Worm (Caenorhabditis elegans) whole organism, early embryonic: ENCODE results near the gene delm-1.

Source experiments
- F13C5.2 ChIP-seq: sonication (generic microtip); optimal IDR thresholded peaks from 2 replicates; lab custom pipeline; 2017; ENCODE audit warnings: mild to moderate bottlenecking, missing genetic modification characterization, inconsistent platforms, missing compliant biosample characterization
- aly-1 ChIP-seq: sonication (generic microtip); optimal IDR thresholded peaks from 2 replicates; lab custom pipeline; 2016; ENCODE audit warnings: missing genetic modification characterization, missing compliant biosample characterization
- ama-1 ChIP-seq: fragments of 150-350 bp; optimal IDR thresholded peaks from 2 replicates; lab custom pipeline; 2014
- ceh-13 ChIP-seq: fragments of 200-800 bp; sonication (Bioruptor generic); optimal IDR thresholded peaks from 2 replicates; lab custom pipeline; 2018; ENCODE audit warnings: mild to moderate bottlenecking, missing genetic modification characterization, missing compliant biosample characterization
- ceh-36 ChIP-seq: sonication (generic microtip); optimal IDR thresholded peaks from 2 replicates; lab custom pipeline; 2016; ENCODE audit warnings: missing genetic modification characterization, inconsistent platforms, missing compliant biosample characterization
- ets-7 ChIP-seq: sonication (generic microtip); optimal IDR thresholded peaks from 2 replicates; lab custom pipeline; 2016; ENCODE audit warnings: missing genotype, missing genetic modification characterization, missing compliant biosample characterization
- hmg-4 ChIP-seq: fragments of 200-800 bp; sonication (Bioruptor generic); optimal IDR thresholded peaks from 2 replicates; lab custom pipeline; 2018; ENCODE audit warnings: mild to moderate bottlenecking, missing genetic modification characterization, missing compliant biosample characterization
- hnd-1 ChIP-seq: sonication (generic microtip); optimal IDR thresholded peaks from 2 replicates; lab custom pipeline; 2016; ENCODE audit warnings: missing genetic modification characterization, missing compliant biosample characterization
- pes-1 ChIP-seq: fragments of 200-800 bp; sonication (Bioruptor generic); IDR thresholded peaks from 2 replicates; pipeline ENCODE4 v1.3.6; 2022; ENCODE audit warnings: missing genetic modification reagents, missing genetic modification characterization, missing compliant biosample characterization
- scrt-1 ChIP-seq: fragments of 200-800 bp; sonication (Bioruptor generic); IDR thresholded peaks from 2 replicates; pipeline ENCODE4 v1.3.6; 2022; ENCODE audit warnings: missing genetic modification characterization, missing compliant biosample characterization
- sea-1 ChIP-seq: fragments of 200-800 bp; sonication (Bioruptor generic); conservative IDR thresholded peaks from 2 replicates; pipeline ENCODE4 v1.3.6; 2022; ENCODE audit warnings: missing genetic modification characterization, missing compliant biosample characterization
- tbx-11 ChIP-seq: fragments of 200-800 bp; sonication (Bioruptor generic); IDR thresholded peaks from 2 replicates; pipeline ENCODE4 v1.3.6; 2022; ENCODE audit warnings: missing genetic modification characterization, missing compliant biosample characterization
- tbx-37 ChIP-seq: fragments of 200-800 bp; sonication (Bioruptor generic); conservative IDR thresholded peaks from 2 replicates; pipeline ENCODE4 v1.3.6; 2022; ENCODE audit warnings: missing genetic modification reagents, missing genetic modification characterization, missing compliant biosample characterization
- tra-4 ChIP-seq: sonication (generic microtip); optimal IDR thresholded peaks from 2 replicates; lab custom pipeline; 2017; ENCODE audit warnings: missing genetic modification characterization, missing compliant biosample characterization

DNA sequence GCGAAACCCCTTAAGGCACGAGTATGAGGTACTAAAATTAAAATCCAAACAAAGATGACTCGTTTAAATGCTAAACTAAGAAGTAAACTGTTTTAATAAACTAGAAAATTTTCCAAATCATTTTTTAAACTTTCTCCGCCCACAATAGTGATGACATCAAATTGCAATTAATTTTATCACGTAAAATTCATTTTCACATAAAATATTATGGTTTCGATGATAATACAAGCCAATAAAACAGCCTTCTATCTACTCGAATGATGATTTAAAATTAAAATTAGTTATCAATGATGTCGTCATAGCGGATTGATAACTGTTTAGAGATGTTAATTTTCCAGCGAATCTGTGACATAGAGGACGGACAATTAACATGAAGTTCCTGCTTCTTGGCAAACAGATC, 30.4 kb upstream of the delm-1 start, which contains the start of gene C07C7.3:
- no peak for TF ChIP-seq hmg-4 (GFP tag; lab: Kevin White, UChicago)
- TF ChIP-seq aly-1 (tag; lab: Kevin White, UChicago), result no peak
- TF ChIP-seq ceh-13 (GFP tag; lab: Kevin White, UChicago), result no peak
- no peak for TF ChIP-seq ama-1 (lab: Kevin White, UChicago)
- TF ChIP-seq scrt-1, result no peak
- no peak for TF ChIP-seq tbx-37 (GFP tag; lab: Robert Waterston, UW)
- no peak for TF ChIP-seq sea-1 (GFP tag; lab: Robert Waterston, UW)
- TF ChIP-seq tbx-11 (GFP tag; lab: Robert Waterston, UW), result no peak
- TF ChIP-seq F13C5.2 (tag; lab: Kevin White, UChicago), result no peak
- no peak for TF ChIP-seq ets-7 (tag; lab: Kevin White, UChicago)
- no peak for TF ChIP-seq tra-4 (tag; lab: Kevin White, UChicago)
- no peak for TF ChIP-seq pes-1 (GFP tag; lab: Robert Waterston, UW)
- TF ChIP-seq ceh-36, result no peak
- no peak for TF ChIP-seq hnd-1
